Fruit fly (Drosophila melanogaster): ENCODE measurements around the gene Ptp69D.

Ptp69D gene

dm6 chr3L:12700509-12700995 is 34.2 kb upstream of the Ptp69D start:
- TF ChIP-seq EcR (GFP tag; optimal IDR thresholded peaks at IDR 0.05) (no peak), CG8478 (optimal IDR thresholded peaks at IDR 0.05) (no peak), usp (GFP tag; optimal IDR thresholded peaks at IDR 0.05) (no peak), Dll (optimal IDR thresholded peaks at IDR 0.05) (no peak), psq (optimal IDR thresholded peaks at IDR 0.05) (no peak), pan (optimal IDR thresholded peaks at IDR 0.05) (no peak)

- TF ChIP-seq usp (GFP tag; optimal IDR thresholded peaks at IDR 0.05) (no peak), psq (optimal IDR thresholded peaks at IDR 0.05) (no peak), Dll (optimal IDR thresholded peaks at IDR 0.05) (no peak), CG8478 (optimal IDR thresholded peaks at IDR 0.05) (no peak), EcR (GFP tag; optimal IDR thresholded peaks at IDR 0.05) (no peak), pan (optimal IDR thresholded peaks at IDR 0.05) (no peak)
Measured at dm6 chr3L:12701335-12701734, 33.4 kb upstream of the Ptp69D start.

- TF ChIP-seq pan (optimal IDR thresholded peaks at IDR 0.05) (no peak), CG8478 (optimal IDR thresholded peaks at IDR 0.05) (no peak), usp (GFP tag; optimal IDR thresholded peaks at IDR 0.05) (no peak), Dll (optimal IDR thresholded peaks at IDR 0.05) (no peak), psq (optimal IDR thresholded peaks at IDR 0.05) (no peak), EcR (GFP tag; optimal IDR thresholded peaks at IDR 0.05) (no peak)
Measured at dm6 chr3L:12703451-12704020, 31.2 kb upstream of the Ptp69D start.

- no peak for TF ChIP-seq pan (optimal IDR thresholded peaks at IDR 0.05)
- no peak for TF ChIP-seq CG8478 (optimal IDR thresholded peaks at IDR 0.05)
- TF ChIP-seq psq (optimal IDR thresholded peaks at IDR 0.05), result no peak
- TF ChIP-seq usp (GFP tag; optimal IDR thresholded peaks at IDR 0.05), result no peak
- TF ChIP-seq EcR (GFP tag; optimal IDR thresholded peaks at IDR 0.05), result no peak
Measured at dm6 chr3L:12704335-12704734, 30.4 kb upstream of the Ptp69D start.

- TF ChIP-seq Dll (optimal IDR thresholded peaks at IDR 0.05) (no peak), psq (optimal IDR thresholded peaks at IDR 0.05) (no peak), CG8478 (optimal IDR thresholded peaks at IDR 0.05) (no peak), usp (GFP tag; optimal IDR thresholded peaks at IDR 0.05) (no peak), pan (optimal IDR thresholded peaks at IDR 0.05) (no peak), EcR (GFP tag; optimal IDR thresholded peaks at IDR 0.05) (no peak)
Measured at dm6 chr3L:12705377-12705776, 29.4 kb upstream of the Ptp69D start.

- TF ChIP-seq usp (GFP tag; optimal IDR thresholded peaks at IDR 0.05), result no peak
- no peak for TF ChIP-seq pan (optimal IDR thresholded peaks at IDR 0.05)
- no peak for TF ChIP-seq EcR (GFP tag; optimal IDR thresholded peaks at IDR 0.05)
- no peak for TF ChIP-seq Dll (optimal IDR thresholded peaks at IDR 0.05)
- no peak for TF ChIP-seq CG8478 (optimal IDR thresholded peaks at IDR 0.05)
- TF ChIP-seq psq (optimal IDR thresholded peaks at IDR 0.05), result no peak
Measured at dm6 chr3L:12706456-12706855, 28.3 kb upstream of the Ptp69D start.

- TF ChIP-seq Dll (optimal IDR thresholded peaks at IDR 0.05), result no peak
- TF ChIP-seq psq (optimal IDR thresholded peaks at IDR 0.05), result no peak
- no peak for TF ChIP-seq EcR (GFP tag; optimal IDR thresholded peaks at IDR 0.05)
- no peak for TF ChIP-seq CG8478 (optimal IDR thresholded peaks at IDR 0.05)
- TF ChIP-seq pan (optimal IDR thresholded peaks at IDR 0.05), result no peak
- TF ChIP-seq usp (GFP tag; optimal IDR thresholded peaks at IDR 0.05), result no peak
Measured at dm6 chr3L:12711418-12711817, 23.3 kb upstream of the Ptp69D start.

- TF ChIP-seq EcR (GFP tag; optimal IDR thresholded peaks at IDR 0.05) (no peak), CG8478 (optimal IDR thresholded peaks at IDR 0.05) (no peak), usp (GFP tag; optimal IDR thresholded peaks at IDR 0.05) (no peak), psq (optimal IDR thresholded peaks at IDR 0.05) (no peak), Dll (optimal IDR thresholded peaks at IDR 0.05) (no peak), pan (optimal IDR thresholded peaks at IDR 0.05) (no peak)
Measured at dm6 chr3L:12714588-12715196, 20.1 kb upstream of the Ptp69D start.

dm6 chr3L:12716661-12717060 is 18.1 kb upstream of the Ptp69D start:
- TF ChIP-seq CG8478 (optimal IDR thresholded peaks at IDR 0.05), result no peak
- no peak for TF ChIP-seq Dll (optimal IDR thresholded peaks at IDR 0.05)
- TF ChIP-seq usp (GFP tag; optimal IDR thresholded peaks at IDR 0.05), result no peak
- TF ChIP-seq psq (optimal IDR thresholded peaks at IDR 0.05), result no peak
- TF ChIP-seq pan (optimal IDR thresholded peaks at IDR 0.05), result no peak
- TF ChIP-seq EcR (GFP tag; optimal IDR thresholded peaks at IDR 0.05), result no peak

- TF ChIP-seq usp (GFP tag; optimal IDR thresholded peaks at IDR 0.05), result no peak
- no peak for TF ChIP-seq pan (optimal IDR thresholded peaks at IDR 0.05)
- no peak for TF ChIP-seq psq (optimal IDR thresholded peaks at IDR 0.05)
- no peak for TF ChIP-seq CG8478 (optimal IDR thresholded peaks at IDR 0.05)
- no peak for TF ChIP-seq EcR (GFP tag; optimal IDR thresholded peaks at IDR 0.05)
- no peak for TF ChIP-seq Dll (optimal IDR thresholded peaks at IDR 0.05)
Measured at dm6 chr3L:12717621-12718020, 17.1 kb upstream of the Ptp69D start.

- no peak for TF ChIP-seq Dll (optimal IDR thresholded peaks at IDR 0.05)
- TF ChIP-seq pan (optimal IDR thresholded peaks at IDR 0.05), result no peak
- no peak for TF ChIP-seq usp (GFP tag; optimal IDR thresholded peaks at IDR 0.05)
- no peak for TF ChIP-seq CG8478 (optimal IDR thresholded peaks at IDR 0.05)
- no peak for TF ChIP-seq psq (optimal IDR thresholded peaks at IDR 0.05)
- no peak for TF ChIP-seq EcR (GFP tag; optimal IDR thresholded peaks at IDR 0.05)
Measured at dm6 chr3L:12720699-12721098, 14.0 kb upstream of the Ptp69D start.

- TF ChIP-seq Dll (optimal IDR thresholded peaks at IDR 0.05), result no peak
- TF ChIP-seq CG8478 (optimal IDR thresholded peaks at IDR 0.05), result no peak
- no peak for TF ChIP-seq EcR (GFP tag; optimal IDR thresholded peaks at IDR 0.05)
- no peak for TF ChIP-seq psq (optimal IDR thresholded peaks at IDR 0.05)
- TF ChIP-seq pan (optimal IDR thresholded peaks at IDR 0.05), result no peak
- TF ChIP-seq usp (GFP tag; optimal IDR thresholded peaks at IDR 0.05), result no peak
Measured at dm6 chr3L:12725749-12726148, 9.0 kb upstream of the Ptp69D start.

Data from whole organism.